Fruit fly (Drosophila melanogaster): ENCODE data around the gene sas.

dm6 chr3R:7187093-7187912 lies 24.7 kb downstream of the sas start:
- no peak for TF ChIP-seq Gug (GFP tag; IDR thresholded peaks at IDR 0.05)
- no peak for TF ChIP-seq vri (GFP tag; optimal IDR thresholded peaks at IDR 0.05)
